Worm (Caenorhabditis elegans) whole organism, mixed stage, embryonic: Measurements from ENCODE around the gene H43I07.1.
"Not testable (repeated sequence)": the region's sequence is repeated elsewhere in the genome, so short reads cannot be mapped to it uniquely, and the experiment has no call there.

Experiments
- blmp-1 ChIP-seq: fragments of 150-350 bp; optimal IDR thresholded peaks from 2 replicates; lab custom pipeline; 2014; ENCODE audit warnings: missing biosample characterization, missing genetic modification characterization
- lin-13 ChIP-seq: fragments of 150-350 bp; optimal IDR thresholded peaks from 2 replicates; lab custom pipeline; 2014; ENCODE audit warnings: missing biosample characterization, missing genetic modification characterization
- mab-5 ChIP-seq: fragments of 150-350 bp; optimal IDR thresholded peaks from 2 replicates; lab custom pipeline; 2014; ENCODE audit warnings: missing biosample characterization, missing genetic modification characterization
- nhr-2 ChIP-seq: fragments of 150-350 bp; optimal IDR thresholded peaks from 2 replicates; lab custom pipeline; 2014; ENCODE audit warnings: missing biosample characterization, missing genetic modification characterization
- nhr-237 ChIP-seq: fragments of 150-350 bp; optimal IDR thresholded peaks from 2 replicates; lab custom pipeline; 2014; ENCODE audit warnings: missing biosample characterization, missing genetic modification characterization
- nhr-76 ChIP-seq: sonication (generic microtip); optimal IDR thresholded peaks from 2 replicates; lab custom pipeline; 2017; ENCODE audit warnings: missing biosample characterization, missing genetic modification characterization
- snpc-4 ChIP-seq: fragments of 150-350 bp; optimal IDR thresholded peaks from 2 replicates; lab custom pipeline; 2014; ENCODE audit warnings: missing biosample characterization, missing genetic modification characterization

DNA sequence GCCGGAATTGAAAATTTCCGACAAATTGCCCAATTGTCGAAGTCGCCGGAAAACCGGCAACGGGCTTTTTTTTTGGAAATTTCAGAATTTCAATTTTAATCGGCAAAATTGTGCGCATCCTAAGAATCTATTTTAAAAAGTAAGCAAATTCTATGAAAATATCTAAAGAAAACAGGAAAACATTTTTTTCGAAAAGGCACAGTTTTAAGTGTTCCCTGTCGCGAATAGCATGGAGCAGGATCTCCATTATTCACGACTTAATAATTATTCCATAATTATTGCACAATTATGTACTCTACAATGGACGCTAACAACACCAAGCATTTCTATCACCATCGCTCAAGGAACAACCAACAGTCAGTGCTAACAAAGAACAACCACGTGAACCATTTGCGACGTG is 11.3 kb downstream of the H43I07.1 start, which contains the start of gene H43I07.4:
- not testable (repeated sequence) for TF ChIP-seq snpc-4 (tag; lab: Kevin White, UChicago); nhr-76 (tag; lab: Kevin White, UChicago); blmp-1 (tag; lab: Kevin White, UChicago); lin-13; mab-5; nhr-237 (tag; lab: Kevin White, UChicago); nhr-2 (tag; lab: Kevin White, UChicago)
